Fruit fly (Drosophila melanogaster) whole organism, wandering third instar larva: ENCODE measurements around the gene S6k.

ENCODE experiments used
- Abd-B ChIP-seq: fragments of >200 bp; optimal IDR thresholded peaks from 2 replicates; lab custom pipeline; 2017; ENCODE audit warnings: missing biosample characterization, missing genetic modification characterization
- CG32264 ChIP-seq: fragments of 200-800 bp; sonication (Bioruptor generic); optimal IDR thresholded peaks from 2 replicates; lab custom pipeline; 2016; ENCODE audit warnings: missing biosample characterization, missing genetic modification characterization
- CG9705 ChIP-seq: fragments of 200-800 bp; sonication (Bioruptor generic); optimal IDR thresholded peaks from 2 replicates; lab custom pipeline; 2018; ENCODE audit warnings: missing biosample characterization, mild to moderate bottlenecking, missing genetic modification characterization
- CrebA ChIP-seq: fragments of 200-800 bp; sonication (Bioruptor generic); optimal IDR thresholded peaks from 2 replicates; lab custom pipeline; 2016; ENCODE audit warnings: missing biosample characterization, mild to moderate bottlenecking, missing genetic modification characterization, borderline replicate concordance
- Dfd ChIP-seq: fragments of >200 bp; optimal IDR thresholded peaks from 2 replicates; lab custom pipeline; 2017; ENCODE audit warnings: missing biosample characterization, missing genetic modification characterization
- Dif ChIP-seq: fragments of 200-275, 200-300 bp; sonication (Bioruptor generic); optimal IDR thresholded peaks from 2 replicates; lab custom pipeline; 2018; ENCODE audit warnings: missing biosample characterization, missing genetic modification characterization; ENCODE audit not compliant: partially characterized antibody
- GATAd ChIP-seq: sonication (Bioruptor generic); optimal IDR thresholded peaks from 2 replicates; lab custom pipeline; 2016; ENCODE audit warnings: missing biosample characterization, missing genetic modification characterization
- HLH106 ChIP-seq: fragments of 200-800 bp; optimal IDR thresholded peaks from 3 replicates; lab custom pipeline; 2019; ENCODE audit warnings: missing biosample characterization, mild to moderate bottlenecking, missing genetic modification characterization, moderate library complexity
- Hnf4 ChIP-seq: fragments of 200-800 bp; sonication (Bioruptor generic); optimal IDR thresholded peaks from 2 replicates; lab custom pipeline; 2016; ENCODE audit warnings: missing biosample characterization, mild to moderate bottlenecking, missing genetic modification characterization
- Hr78 ChIP-seq: fragments of >200 bp; optimal IDR thresholded peaks from 2 replicates; lab custom pipeline; 2017; ENCODE audit warnings: missing biosample characterization, missing genetic modification characterization
- Hr83 ChIP-seq: fragments of 200-300 bp; sonication (Bioruptor generic); optimal IDR thresholded peaks from 2 replicates; lab custom pipeline; 2016; ENCODE audit warnings: missing biosample characterization, mild to moderate bottlenecking, missing genetic modification characterization, moderate library complexity; ENCODE audit not compliant: poor library complexity, severe bottlenecking
- Jra ChIP-seq: sonication (Bioruptor generic); optimal IDR thresholded peaks from 2 replicates; lab custom pipeline; 2016; ENCODE audit warnings: missing biosample characterization, missing genetic modification characterization
- Mio ChIP-seq: sonication (Bioruptor generic); optimal IDR thresholded peaks from 2 replicates; lab custom pipeline; 2016; ENCODE audit warnings: missing biosample characterization, missing genetic modification characterization
- Myc ChIP-seq: fragments of >200 bp; optimal IDR thresholded peaks from 2 replicates; lab custom pipeline; 2017
- N ChIP-seq: fragments of >200 bp; optimal IDR thresholded peaks from 2 replicates; lab custom pipeline; 2018; ENCODE audit warnings: missing biosample characterization, missing external identifiers, missing genetic modification characterization
- OdsH ChIP-seq: fragments of 200-800 bp; sonication (Bioruptor generic); optimal IDR thresholded peaks from 2 replicates; lab custom pipeline; 2016; ENCODE audit warnings: missing biosample characterization, mild to moderate bottlenecking, missing genetic modification characterization
- Rel ChIP-seq, 2 experiments: fragments of 200-800 bp; sonication (Bioruptor generic) in 1 of 2; optimal IDR thresholded peaks; 2 replicates in 1 of 2; 3 replicates in 1 of 2; lab custom pipeline; 2016 to 2019; ENCODE audit warnings: mild to moderate bottlenecking in 2 of 2, missing biosample characterization in 2 of 2, missing genetic modification characterization in 2 of 2, moderate library complexity in 1 of 2
- Sp1 ChIP-seq: fragments of 200-800 bp; sonication (Bioruptor generic); optimal IDR thresholded peaks from 3 replicates; lab custom pipeline; 2019; ENCODE audit warnings: missing biosample characterization, mild to moderate bottlenecking, missing genetic modification characterization, moderate library complexity
- Vsx2 ChIP-seq: fragments of 200-300, 225-300 bp; sonication (Bioruptor generic); optimal IDR thresholded peaks from 2 replicates; lab custom pipeline; 2018; ENCODE audit warnings: missing biosample characterization, missing genetic modification characterization; ENCODE audit not compliant: partially characterized antibody
- br ChIP-seq: fragments of 200-800 bp; sonication (Bioruptor generic); optimal IDR thresholded peaks from 2 replicates; lab custom pipeline; 2016; ENCODE audit warnings: missing biosample characterization, missing genetic modification characterization
- brk ChIP-seq: fragments of 200-800 bp; sonication (Bioruptor generic); optimal IDR thresholded peaks from 2 replicates; lab custom pipeline; 2016; ENCODE audit warnings: missing biosample characterization, mild to moderate bottlenecking, missing genetic modification characterization
- dl ChIP-seq, 2 experiments: fragments of 175-275, 200-275 bp in 1 of 2; fragments of 200-275 bp in 1 of 2; sonication (Bioruptor generic); optimal IDR thresholded peaks; lab custom pipeline; 2018; ENCODE audit warnings: mild to moderate bottlenecking in 2 of 2, missing biosample characterization in 2 of 2, missing genetic modification characterization in 2 of 2, moderate library complexity in 2 of 2; ENCODE audit not compliant: partially characterized antibody in 2 of 2, insufficient read depth in 1 of 2
- dmrt93B ChIP-seq: fragments of 200-800 bp; sonication (Bioruptor generic); optimal IDR thresholded peaks from 2 replicates; lab custom pipeline; 2018; ENCODE audit warnings: missing biosample characterization, mild to moderate bottlenecking, missing genetic modification characterization
- dsf ChIP-seq: sonication (Bioruptor generic); optimal IDR thresholded peaks from 2 replicates; lab custom pipeline; 2016; ENCODE audit warnings: missing biosample characterization, missing genetic modification characterization, borderline replicate concordance
- ey ChIP-seq: fragments of 200-800 bp; sonication (Bioruptor generic); optimal IDR thresholded peaks from 2 replicates; lab custom pipeline; 2016; ENCODE audit warnings: missing biosample characterization, missing genetic modification characterization
- foxo ChIP-seq, 2 experiments: fragments of 200-800 bp; sonication (Bioruptor generic); optimal IDR thresholded peaks; 2 replicates in 1 of 2; 3 replicates in 1 of 2; lab custom pipeline; 2016 to 2017; ENCODE audit warnings: missing biosample characterization in 2 of 2, missing genetic modification characterization in 2 of 2
- fru ChIP-seq: fragments of 200-800 bp; sonication (Bioruptor generic); optimal IDR thresholded peaks from 3 replicates; lab custom pipeline; 2016; ENCODE audit warnings: missing biosample characterization, mild to moderate bottlenecking, missing genetic modification characterization
- h ChIP-seq: fragments of 200-800 bp; sonication (Bioruptor generic); optimal IDR thresholded peaks from 3 replicates; lab custom pipeline; 2016; ENCODE audit warnings: missing biosample characterization, mild to moderate bottlenecking, missing genetic modification characterization
- jim ChIP-seq: fragments of 175-275, 200-325 bp; sonication (Bioruptor generic); optimal IDR thresholded peaks from 2 replicates; lab custom pipeline; 2016; ENCODE audit warnings: missing biosample characterization, mild to moderate bottlenecking, missing genetic modification characterization
- lola ChIP-seq: fragments of >200 bp; optimal IDR thresholded peaks from 2 replicates; lab custom pipeline; 2017; ENCODE audit warnings: missing biosample characterization, missing genetic modification characterization
- psq ChIP-seq: fragments of 200-800 bp; sonication (Bioruptor generic); optimal IDR thresholded peaks from 3 replicates; lab custom pipeline; 2017; ENCODE audit warnings: missing biosample characterization, mild to moderate bottlenecking, missing genetic modification characterization, moderate library complexity
- rgr ChIP-seq: fragments of 200-800 bp; sonication (Bioruptor generic); optimal IDR thresholded peaks from 3 replicates; lab custom pipeline; 2016; ENCODE audit warnings: missing biosample characterization, mild to moderate bottlenecking, missing genetic modification characterization
- sage ChIP-seq: fragments of 200-800 bp; sonication (Bioruptor generic); optimal IDR thresholded peaks from 2 replicates; lab custom pipeline; 2016; ENCODE audit warnings: missing biosample characterization, mild to moderate bottlenecking, missing genetic modification characterization
- sv ChIP-seq: fragments of 200-800 bp; sonication (Bioruptor generic); optimal IDR thresholded peaks from 3 replicates; lab custom pipeline; 2016; ENCODE audit warnings: missing biosample characterization, missing genetic modification characterization
- tai ChIP-seq: sonication (Bioruptor generic); optimal IDR thresholded peaks from 2 replicates; lab custom pipeline; 2016; ENCODE audit warnings: missing biosample characterization, missing genetic modification characterization
- usp ChIP-seq: fragments of >200 bp; optimal IDR thresholded peaks from 2 replicates; lab custom pipeline; 2017; ENCODE audit warnings: missing biosample characterization, missing genetic modification characterization
- woc ChIP-seq: sonication (Bioruptor generic); optimal IDR thresholded peaks from 2 replicates; lab custom pipeline; 2016; ENCODE audit warnings: missing biosample characterization, mild to moderate bottlenecking, missing genetic modification characterization

S6k gene

DNA sequence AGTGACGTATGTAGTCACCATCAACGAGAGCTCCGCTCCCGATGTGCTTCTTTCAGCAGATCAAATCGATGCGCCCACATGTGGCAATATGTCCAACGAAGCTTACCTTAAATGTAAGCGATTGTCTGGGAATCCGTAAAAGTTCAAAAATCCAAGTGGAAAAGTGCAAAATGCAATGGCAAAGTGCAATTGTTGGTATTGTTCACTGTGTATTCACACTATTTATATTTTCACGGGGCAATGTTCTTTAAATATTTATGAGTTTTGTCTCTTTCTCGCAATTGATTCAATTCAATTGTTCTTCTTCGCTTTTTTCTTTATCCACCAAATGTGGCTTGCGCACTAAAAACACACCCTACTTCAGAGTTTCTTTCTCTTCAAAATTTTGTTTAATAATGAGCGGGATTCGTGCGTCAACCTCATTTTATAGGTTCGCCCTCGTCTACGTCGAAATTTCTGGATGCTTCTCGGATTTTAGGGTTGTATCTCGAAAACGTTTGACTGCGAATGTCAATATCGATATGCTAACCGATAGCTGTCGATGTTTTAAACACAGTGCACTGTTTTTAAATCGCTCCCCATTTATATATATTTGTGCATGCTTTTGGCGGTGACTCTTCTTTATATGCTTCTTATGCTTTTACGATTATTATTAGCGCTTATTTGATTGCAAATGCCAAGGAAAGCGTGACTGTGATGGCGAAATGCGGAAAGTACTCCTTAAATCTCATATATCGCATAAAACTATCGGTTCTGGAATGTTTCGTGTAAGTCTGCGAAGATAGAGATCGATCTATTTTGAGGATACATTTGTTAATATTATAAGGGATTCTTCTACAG is 58.8 kb downstream of the S6k start, which contains the start of gene DnaJ-1:
Gene DnaJ-1, minus strand, starts transcription at position 450 of the 840 bp plus-strand sequence.
- TF ChIP-seq N (GFP tag; lab: Kevin White, UChicago) (no peak), Hr78 (GFP tag; lab: Kevin White, UChicago) (no peak), CrebA (GFP tag; lab: Kevin White, UChicago) (no peak), sv (GFP tag; lab: Kevin White, UChicago) (no peak), dsf (GFP tag; lab: Kevin White, UChicago) (no peak), Rel (GFP tag; optimal IDR thresholded peaks at IDR 0.05; lab: Kevin White, UChicago) (no peak), Rel (tag; optimal IDR thresholded peaks at IDR 0.05; lab: Kevin White, UChicago) (no peak), Hr83 (GFP tag; lab: Kevin White, UChicago) (peak; percentile 72), GATAd (GFP tag; lab: Kevin White, UChicago) (no peak), Vsx2 (GFP tag; lab: Kevin White, UChicago) (no peak), Dfd (GFP tag; lab: Kevin White, UChicago) (no peak), CG32264 (peak; percentile 10), Hnf4 (no peak), fru (GFP tag; lab: Kevin White, UChicago) (peak; percentile 23), Mio (GFP tag; lab: Kevin White, UChicago) (no peak), Myc (no peak), Sp1 (GFP tag; lab: Kevin White, UChicago) (peak; percentile 79), OdsH (peak; percentile 18), h (GFP tag; lab: Kevin White, UChicago) (peak; percentile 44), Jra (GFP tag; lab: Kevin White, UChicago) (peak; percentile 27), CG9705 (GFP tag; lab: Kevin White, UChicago) (no peak), jim (GFP tag; lab: Kevin White, UChicago) (no peak), woc (GFP tag; lab: Kevin White, UChicago) (peak; percentile 61), lola (no peak), usp (no peak), dl (GFP tag; optimal IDR thresholded peaks at IDR 0.05; lab: Kevin White, UChicago; ENCODE audit: insufficient read depth in 1 of 2, partially characterized antibody in 2 of 2) (no peak), tai (no peak), rgr (peak; percentile 51), foxo (GFP tag; optimal IDR thresholded peaks at IDR 0.05; lab: Kevin White, UChicago) (peak in 1 of 2 experiments; percentile 37), psq (GFP tag; lab: Kevin White, UChicago) (no peak), br (GFP tag; lab: Kevin White, UChicago) (peak; percentile 12), Abd-B (GFP tag; lab: Kevin White, UChicago) (no peak), dmrt93B (GFP tag; lab: Kevin White, UChicago) (no peak), HLH106 (tag; lab: Kevin White, UChicago) (peak; percentile 8), brk (GFP tag; lab: Kevin White, UChicago) (no peak)

DNA sequence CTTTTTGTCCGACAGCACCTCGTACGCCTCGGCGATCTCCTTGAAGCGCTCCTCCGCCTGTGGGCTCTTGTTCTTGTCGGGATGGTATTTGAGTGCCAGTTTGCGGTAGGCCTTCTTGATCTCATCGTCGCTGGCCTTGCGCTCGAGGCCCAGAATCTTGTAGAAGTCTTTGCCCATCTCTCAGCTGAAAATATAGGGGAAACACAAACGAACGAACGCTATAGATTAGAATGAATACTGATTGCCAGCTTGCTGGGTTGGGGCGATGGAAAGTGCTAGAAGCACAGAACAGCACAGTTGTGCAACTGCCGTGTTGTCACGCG is 59.4 kb downstream of the S6k start:
- TF ChIP-seq foxo (GFP tag; optimal IDR thresholded peaks at IDR 0.05; lab: Kevin White, UChicago) (no peak), Jra (GFP tag; lab: Kevin White, UChicago) (no peak), N (GFP tag; lab: Kevin White, UChicago) (no peak), Rel (GFP tag; optimal IDR thresholded peaks at IDR 0.05; lab: Kevin White, UChicago) (no peak), Rel (tag; optimal IDR thresholded peaks at IDR 0.05; lab: Kevin White, UChicago) (peak; percentile 97)

- TF ChIP-seq Myc, result peak; percentile 84
- TF ChIP-seq sv (GFP tag; lab: Kevin White, UChicago), result no peak
- no peak for TF ChIP-seq Dif (GFP tag; lab: Kevin White, UChicago)
- TF ChIP-seq OdsH, result no peak
- peak; percentile 26 for TF ChIP-seq sage (GFP tag; lab: Kevin White, UChicago)
- no peak for TF ChIP-seq ey (GFP tag; lab: Kevin White, UChicago)
These were observed 61.0 kb downstream of the S6k start for dm6 chr3L:5749616-5750336.
